Worm (Caenorhabditis elegans) whole organism, late embryonic: ENCODE data around the gene vav-1.

Source experiments
- K02D7.2 ChIP-seq: sonication (generic microtip); optimal IDR thresholded peaks from 2 replicates; lab custom pipeline; 2017; ENCODE audit warnings: mild to moderate bottlenecking, missing genetic modification characterization, missing compliant biosample characterization
- K09A11.1 ChIP-seq: sonication (generic microtip); optimal IDR thresholded peaks from 2 replicates; lab custom pipeline; 2017; ENCODE audit warnings: antibody characterized with exemption, mild to moderate bottlenecking, missing genetic modification characterization, missing compliant biosample characterization; ENCODE audit not compliant: insufficient read depth
- ama-1 ChIP-seq: fragments of 150-350 bp; optimal IDR thresholded peaks from 2 replicates; lab custom pipeline; 2014
- ceh-18 ChIP-seq: sonication (generic microtip); optimal IDR thresholded peaks from 2 replicates; lab custom pipeline; 2016; ENCODE audit warnings: missing genetic modification characterization, missing compliant biosample characterization
- ceh-2 ChIP-seq: sonication (generic microtip); optimal IDR thresholded peaks from 2 replicates; lab custom pipeline; 2016; ENCODE audit warnings: missing genotype, missing genetic modification characterization, missing compliant biosample characterization
- ceh-24 ChIP-seq: sonication (generic microtip); optimal IDR thresholded peaks from 2 replicates; lab custom pipeline; 2016; ENCODE audit warnings: mild to moderate bottlenecking, missing genetic modification characterization, missing compliant biosample characterization
- ceh-31 ChIP-seq: sonication (generic microtip); optimal IDR thresholded peaks from 2 replicates; lab custom pipeline; 2016; ENCODE audit warnings: missing genetic modification characterization, missing compliant biosample characterization
- ceh-34 ChIP-seq: sonication (generic microtip); optimal IDR thresholded peaks from 2 replicates; lab custom pipeline; 2016; ENCODE audit warnings: mild to moderate bottlenecking, missing genetic modification characterization, missing compliant biosample characterization
- ceh-48 ChIP-seq: sonication (generic microtip); optimal IDR thresholded peaks from 2 replicates; lab custom pipeline; 2016; ENCODE audit warnings: missing genetic modification characterization, inconsistent platforms, missing compliant biosample characterization
- ceh-6 ChIP-seq: fragments of 200-800 bp; sonication (Bioruptor generic); optimal IDR thresholded peaks from 2 replicates; lab custom pipeline; 2018; ENCODE audit warnings: mild to moderate bottlenecking, missing genetic modification characterization, missing compliant biosample characterization
- che-1 ChIP-seq: sonication (generic microtip); optimal IDR thresholded peaks from 2 replicates; lab custom pipeline; 2016; ENCODE audit warnings: mild to moderate bottlenecking, missing genetic modification characterization, missing compliant biosample characterization
- dmd-4 ChIP-seq: sonication (generic microtip); optimal IDR thresholded peaks from 2 replicates; lab custom pipeline; 2016; ENCODE audit warnings: borderline replicate concordance, missing genetic modification characterization, missing compliant biosample characterization
- dve-1 ChIP-seq: sonication (generic microtip); optimal IDR thresholded peaks from 2 replicates; lab custom pipeline; 2017; ENCODE audit warnings: antibody characterized with exemption, mild to moderate bottlenecking, missing genetic modification characterization, missing compliant biosample characterization
- elt-2 ChIP-seq: sonication (generic microtip); optimal IDR thresholded peaks from 2 replicates; lab custom pipeline; 2016; ENCODE audit warnings: missing genetic modification reagents, missing genetic modification characterization, missing compliant biosample characterization
- elt-4 ChIP-seq: sonication (generic microtip); optimal IDR thresholded peaks from 2 replicates; lab custom pipeline; 2016; ENCODE audit warnings: missing genetic modification characterization, missing compliant biosample characterization
- ets-4 ChIP-seq: sonication (generic microtip); optimal IDR thresholded peaks from 2 replicates; lab custom pipeline; 2016; ENCODE audit warnings: missing genetic modification characterization, missing compliant biosample characterization
- eyg-1 ChIP-seq: sonication (generic microtip); optimal IDR thresholded peaks from 2 replicates; lab custom pipeline; 2016; ENCODE audit warnings: missing genotype, missing genetic modification characterization, missing compliant biosample characterization
- fkh-10 ChIP-seq: fragments of 150-350 bp; optimal IDR thresholded peaks from 2 replicates; lab custom pipeline; 2014; ENCODE audit warnings: missing biosample characterization, missing genetic modification reagents, missing genetic modification characterization
- gmeb-2 ChIP-seq: sonication (generic microtip); optimal IDR thresholded peaks from 2 replicates; lab custom pipeline; 2016; ENCODE audit warnings: missing genetic modification characterization, inconsistent platforms, missing compliant biosample characterization
- hlh-30 ChIP-seq: sonication (generic microtip); optimal IDR thresholded peaks from 2 replicates; lab custom pipeline; 2017; ENCODE audit warnings: antibody characterized with exemption, missing genetic modification characterization, missing compliant biosample characterization; ENCODE audit not compliant: insufficient read depth
- hlh-6 ChIP-seq: sonication (generic microtip); optimal IDR thresholded peaks from 2 replicates; lab custom pipeline; 2016; ENCODE audit warnings: missing genotype, missing genetic modification characterization, missing compliant biosample characterization
- lin-11 ChIP-seq: fragments of 200-800 bp; sonication (Bioruptor generic); optimal IDR thresholded peaks from 2 replicates; lab custom pipeline; 2018; ENCODE audit warnings: mild to moderate bottlenecking, missing genetic modification characterization, missing compliant biosample characterization
- mec-3 ChIP-seq: sonication (generic microtip); optimal IDR thresholded peaks from 2 replicates; lab custom pipeline; 2016; ENCODE audit warnings: borderline replicate concordance, missing genetic modification characterization, missing compliant biosample characterization
- nfya-1 ChIP-seq: sonication (generic microtip); optimal IDR thresholded peaks from 2 replicates; lab custom pipeline; 2017; ENCODE audit warnings: missing genetic modification characterization, mild to moderate bottlenecking, missing compliant biosample characterization, antibody characterized with exemption, moderate library complexity
- nhr-11 ChIP-seq: fragments of 150-350 bp; optimal IDR thresholded peaks from 2 replicates; lab custom pipeline; 2014; ENCODE audit warnings: missing biosample characterization, missing genetic modification characterization
- pag-3 ChIP-seq: sonication (generic microtip); optimal IDR thresholded peaks from 2 replicates; lab custom pipeline; 2016; ENCODE audit warnings: missing compliant biosample characterization, missing genetic modification characterization, borderline replicate concordance
- pax-1 ChIP-seq: fragments of 150-350 bp; optimal IDR thresholded peaks from 2 replicates; lab custom pipeline; 2014; ENCODE audit warnings: missing biosample characterization, missing genetic modification characterization
- pros-1 ChIP-seq: fragments of 150-350 bp; optimal IDR thresholded peaks from 2 replicates; lab custom pipeline; 2014; ENCODE audit warnings: missing biosample characterization, missing genetic modification reagents, missing genetic modification characterization
- rnt-1 ChIP-seq: sonication (generic microtip); optimal IDR thresholded peaks from 2 replicates; lab custom pipeline; 2016; ENCODE audit warnings: missing genetic modification characterization, missing compliant biosample characterization
- sdc-2 ChIP-seq: sonication (generic microtip); optimal IDR thresholded peaks from 2 replicates; lab custom pipeline; 2016; ENCODE audit warnings: missing genotype, missing genetic modification characterization, missing compliant biosample characterization
- sox-4 ChIP-seq: sonication (generic microtip); optimal IDR thresholded peaks from 2 replicates; lab custom pipeline; 2017; ENCODE audit warnings: mild to moderate bottlenecking, missing genetic modification characterization, inconsistent platforms, missing compliant biosample characterization
- syd-9 ChIP-seq: sonication (generic microtip); optimal IDR thresholded peaks from 2 replicates; lab custom pipeline; 2016; ENCODE audit warnings: mild to moderate bottlenecking, missing genetic modification characterization, moderate library complexity, missing compliant biosample characterization
- tbx-2 ChIP-seq: sonication (generic microtip); optimal IDR thresholded peaks from 2 replicates; lab custom pipeline; 2016; ENCODE audit warnings: missing genetic modification characterization, missing compliant biosample characterization
- tbx-7 ChIP-seq: sonication (generic microtip); optimal IDR thresholded peaks from 2 replicates; lab custom pipeline; 2016; ENCODE audit warnings: missing genotype, missing genetic modification characterization, missing compliant biosample characterization
- ttx-3 ChIP-seq: sonication (generic microtip); optimal IDR thresholded peaks from 2 replicates; lab custom pipeline; 2016; ENCODE audit warnings: missing genetic modification reagents, missing genetic modification characterization, missing compliant biosample characterization
- ztf-16 ChIP-seq: sonication (generic microtip); optimal IDR thresholded peaks from 2 replicates; lab custom pipeline; 2017; ENCODE audit warnings: missing genetic modification characterization, missing compliant biosample characterization

vav-1 gene

DNA sequence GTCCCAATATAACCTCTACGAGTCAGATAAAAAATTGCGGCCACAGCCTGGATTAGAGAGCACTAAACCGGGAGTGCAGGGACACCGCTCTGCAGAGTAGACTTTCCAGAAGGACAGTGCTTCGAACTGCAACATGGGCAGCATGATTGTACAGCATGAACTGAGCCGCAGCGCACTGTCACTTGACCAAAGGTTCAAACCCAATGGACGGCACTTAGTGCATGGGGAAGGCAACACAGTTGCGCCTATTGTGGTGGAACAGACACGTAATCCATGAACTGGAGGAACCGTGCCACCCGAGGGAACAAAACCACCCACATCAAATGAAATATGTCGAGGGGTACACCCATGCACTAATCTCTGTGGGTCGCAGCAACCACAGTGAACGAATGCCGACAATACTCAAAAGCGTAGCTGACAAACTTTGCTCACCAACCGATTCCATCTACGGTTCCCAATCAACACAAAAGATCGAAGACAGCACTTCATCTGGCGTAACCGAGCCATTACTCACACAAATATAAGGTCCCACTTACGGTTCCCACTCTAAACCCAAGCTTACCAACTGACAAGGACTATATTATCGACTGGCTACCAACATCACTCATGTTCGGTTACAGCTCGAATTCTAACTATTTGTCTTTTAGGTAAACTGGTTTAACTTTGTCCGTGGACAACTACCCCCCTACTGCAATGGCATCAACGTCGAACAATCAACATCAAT is 36.4 kb downstream of the vav-1 start:
- no peak for TF ChIP-seq ceh-6 (GFP tag; lab: Kevin White, UChicago)
- TF ChIP-seq ama-1 (lab: Kevin White, UChicago): no peak

DNA sequence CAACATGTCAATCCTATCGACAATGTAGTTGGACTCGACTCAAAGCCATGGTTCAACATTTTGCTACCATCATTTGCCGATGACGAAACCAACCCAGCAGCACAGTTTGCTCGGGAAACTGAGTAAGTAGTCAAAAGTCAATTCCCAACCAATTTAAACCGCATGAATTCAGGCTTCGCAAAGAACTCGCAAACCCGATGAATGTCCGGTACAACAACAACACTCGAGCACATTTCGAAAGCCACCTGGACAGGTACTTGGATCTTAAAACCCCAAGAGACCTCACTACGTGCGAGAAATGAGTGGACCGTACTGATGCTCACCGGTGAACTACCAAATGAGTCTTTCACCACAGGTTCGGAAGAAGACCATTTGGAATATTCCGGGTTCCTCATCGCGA is 37.9 kb downstream of the vav-1 start:
- TF ChIP-seq tbx-2 (tag; lab: Kevin White, UChicago): no peak
- no peak for TF ChIP-seq pros-1
- no peak for TF ChIP-seq ceh-18 (tag; lab: Kevin White, UChicago)
- TF ChIP-seq elt-2: no peak
- no peak for TF ChIP-seq sox-4 (tag; lab: Kevin White, UChicago)
- TF ChIP-seq pax-1 (tag; lab: Kevin White, UChicago): no peak
- no peak for TF ChIP-seq dve-1 (tag; lab: Kevin White, UChicago)
- TF ChIP-seq mec-3: no peak
- no peak for TF ChIP-seq ets-4 (tag; lab: Kevin White, UChicago)
- no peak for TF ChIP-seq ama-1 (lab: Kevin White, UChicago)
- no peak for TF ChIP-seq che-1 (tag; lab: Kevin White, UChicago)
- no peak for TF ChIP-seq lin-11 (tag; lab: Kevin White, UChicago)
- no peak for TF ChIP-seq ceh-34
- TF ChIP-seq ceh-31 (tag; lab: Kevin White, UChicago): no peak
- TF ChIP-seq elt-4 (tag; lab: Kevin White, UChicago): no peak
- TF ChIP-seq pag-3 (tag; lab: Kevin White, UChicago): no peak
- no peak for TF ChIP-seq ztf-16 (tag; lab: Kevin White, UChicago)
- TF ChIP-seq ceh-2 (tag; lab: Kevin White, UChicago): no peak
- TF ChIP-seq tbx-7: no peak
- TF ChIP-seq ttx-3: no peak

DNA sequence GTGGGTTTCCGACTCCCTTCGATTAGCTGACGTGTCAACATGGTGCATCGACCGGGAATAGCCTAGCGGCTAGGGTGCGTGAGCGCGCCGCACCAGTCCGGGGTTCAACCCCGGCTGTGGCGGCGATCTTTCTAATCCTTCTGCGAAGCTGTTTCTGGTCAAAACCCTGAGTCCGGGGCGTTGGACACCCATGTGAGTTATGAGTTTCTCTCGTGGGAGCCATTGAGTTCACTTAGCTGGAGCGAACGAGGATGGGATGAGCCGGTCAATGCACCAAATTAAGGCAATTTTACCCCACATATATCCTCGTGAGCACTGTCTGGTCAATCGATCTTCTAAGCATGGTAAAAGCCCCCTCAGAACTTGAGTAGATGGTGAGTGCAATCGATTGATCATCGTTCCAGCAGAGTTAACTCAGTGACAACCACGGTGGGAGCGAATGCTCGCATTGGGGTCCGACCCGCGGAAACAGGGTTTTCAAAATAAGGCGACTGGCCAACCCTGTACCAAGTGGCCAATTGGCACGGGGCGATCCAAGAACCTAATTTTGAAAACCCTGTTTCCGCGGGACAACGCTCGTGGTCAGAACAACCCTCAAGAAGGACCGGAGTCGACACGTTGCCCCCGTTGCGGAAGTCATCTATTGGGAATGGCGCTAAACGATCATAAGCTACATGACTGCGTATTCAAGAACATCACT is 40.0 kb downstream of the vav-1 start, which contains the start of gene Y81B9A.1:
TSS of gene Y81B9A.1 (plus strand) at position 650 of the 700 bp plus-strand sequence.
- TF ChIP-seq gmeb-2 (tag; lab: Kevin White, UChicago): no peak
- TF ChIP-seq ttx-3: no peak
- no peak for TF ChIP-seq nfya-1
- TF ChIP-seq K09A11.1: no peak

DNA sequence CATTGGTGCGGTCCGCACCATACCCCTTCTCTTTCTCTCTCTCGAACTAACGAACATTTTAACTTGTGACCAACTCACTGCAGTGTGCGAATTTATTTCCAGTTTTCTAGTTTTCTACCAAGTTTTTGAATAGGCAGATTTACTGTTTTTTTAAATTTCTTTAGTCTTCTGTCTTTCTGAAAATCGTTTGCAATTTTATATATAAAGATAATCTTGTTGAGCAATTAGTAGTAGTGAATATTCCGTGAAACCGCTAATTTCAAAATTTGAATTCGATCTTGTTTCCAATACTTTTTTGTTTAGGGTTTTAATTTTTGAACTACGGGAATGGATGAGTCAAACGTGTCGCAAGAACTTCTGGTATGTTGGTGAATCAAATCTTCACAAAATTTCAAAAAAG is 48.1 kb downstream of the vav-1 start, which contains the start of gene Y81B9A.2:
TSS of gene Y81B9A.2 (plus strand) at position 301 of the 400 bp plus-strand sequence.
- TF ChIP-seq sox-4 (tag; lab: Kevin White, UChicago): no peak
- TF ChIP-seq ceh-24 (tag; lab: Kevin White, UChicago): no peak
- TF ChIP-seq ceh-34: no peak
- TF ChIP-seq ets-4 (tag; lab: Kevin White, UChicago): no peak

DNA sequence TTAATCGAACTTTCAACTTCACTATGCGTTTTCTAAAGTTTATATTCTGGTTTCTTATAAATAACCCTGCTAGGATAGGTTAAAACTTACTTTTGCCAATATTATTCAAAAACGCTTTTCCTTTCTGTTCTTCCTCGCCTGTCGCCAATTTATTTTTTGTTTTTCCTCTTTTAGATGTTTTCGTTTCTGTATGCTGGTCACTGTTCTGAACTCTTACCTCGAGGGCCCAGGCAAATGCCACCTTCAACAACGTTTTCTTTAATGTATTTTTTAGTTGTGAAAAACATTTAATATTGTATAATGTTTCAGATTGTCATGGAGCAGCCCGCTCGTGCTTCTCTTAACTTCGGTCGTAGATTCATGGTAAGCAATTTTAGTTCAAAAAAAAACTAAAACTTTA is 49.8 kb downstream of the vav-1 start, which contains the start of gene Y81B9A.3:
TSS of gene Y81B9A.3 (plus strand) at position 301 of the 400 bp plus-strand sequence.
- TF ChIP-seq dmd-4 (tag; lab: Kevin White, UChicago): no peak
- no peak for TF ChIP-seq tbx-7
- no peak for TF ChIP-seq elt-4 (tag; lab: Kevin White, UChicago)
- no peak for TF ChIP-seq K02D7.2 (tag; lab: Kevin White, UChicago)
- TF ChIP-seq hlh-6: no peak
- no peak for TF ChIP-seq hlh-30 (tag; lab: Kevin White, UChicago)
- no peak for TF ChIP-seq ceh-31 (tag; lab: Kevin White, UChicago)
- TF ChIP-seq fkh-10: no peak
- TF ChIP-seq syd-9 (tag; lab: Kevin White, UChicago): no peak
- no peak for TF ChIP-seq rnt-1 (tag; lab: Kevin White, UChicago)
- TF ChIP-seq che-1 (tag; lab: Kevin White, UChicago): no peak
- TF ChIP-seq gmeb-2 (tag; lab: Kevin White, UChicago): no peak
- no peak for TF ChIP-seq dve-1 (tag; lab: Kevin White, UChicago)
- TF ChIP-seq eyg-1 (tag; lab: Kevin White, UChicago): no peak
- no peak for TF ChIP-seq sox-4 (tag; lab: Kevin White, UChicago)
- TF ChIP-seq K09A11.1: no peak
- no peak for TF ChIP-seq nhr-11
- no peak for TF ChIP-seq ceh-48 (tag; lab: Kevin White, UChicago)
- no peak for TF ChIP-seq sdc-2
- TF ChIP-seq, all 69 proteins: peak for 0
